Fruit fly (Drosophila melanogaster) whole organism, embryonic: ENCODE results near the gene CG13603.
A peak's percentile ranks its signal among the peaks of the same experiment; 100 is the strongest.

Source experiments
- Aef1 ChIP-seq: fragments of 200-800 bp; sonication (Bioruptor generic); IDR thresholded peaks from 3 replicates; pipeline ENCODE4 v1.3.6; 2022; ENCODE audit warnings: missing biosample characterization, missing genetic modification characterization
- B-H2 ChIP-seq: fragments of 200-800 bp; sonication (Bioruptor generic); optimal IDR thresholded peaks from 2 replicates; lab custom pipeline; 2018; ENCODE audit warnings: missing biosample characterization, mild to moderate bottlenecking, missing genetic modification characterization
- BtbVII ChIP-seq: fragments of 200-800 bp; sonication (Bioruptor generic); optimal IDR thresholded peaks from 3 replicates; lab custom pipeline; 2017; ENCODE audit warnings: missing biosample characterization, mild to moderate bottlenecking, missing genetic modification characterization
- CG11504 ChIP-seq: fragments of 200-800 bp; sonication (Bioruptor generic); optimal IDR thresholded peaks from 3 replicates; lab custom pipeline; 2019; ENCODE audit warnings: missing biosample characterization, mild to moderate bottlenecking, missing genetic modification characterization, moderate library complexity
- CG1233 ChIP-seq: fragments of 200-800 bp; sonication (Bioruptor generic); optimal IDR thresholded peaks from 4 replicates; lab custom pipeline; 2018; ENCODE audit warnings: missing biosample characterization, mild to moderate bottlenecking, missing genetic modification characterization
- CG13296 ChIP-seq: fragments of 200-800 bp; sonication (Bioruptor generic); optimal IDR thresholded peaks from 3 replicates; lab custom pipeline; 2018; ENCODE audit warnings: missing biosample characterization, mild to moderate bottlenecking, missing genetic modification characterization
- CG15269 ChIP-seq: fragments of 200-800 bp; sonication (Bioruptor generic); optimal IDR thresholded peaks from 2 replicates; lab custom pipeline; 2018; ENCODE audit warnings: missing biosample characterization, mild to moderate bottlenecking, missing genetic modification characterization, moderate library complexity
- CG15696 ChIP-seq: fragments of 200-800 bp; sonication (Bioruptor generic); optimal IDR thresholded peaks from 2 replicates; lab custom pipeline; 2019; ENCODE audit warnings: missing biosample characterization, mild to moderate bottlenecking, missing genetic modification characterization, moderate library complexity
- CG18011 ChIP-seq: fragments of 200-800 bp; sonication (Bioruptor generic); optimal IDR thresholded peaks from 2 replicates; lab custom pipeline; 2017; ENCODE audit warnings: missing biosample characterization, missing genetic modification characterization, mild to moderate bottlenecking, moderate library complexity, missing genotype
- CG1832 ChIP-seq: fragments of 200-800 bp; sonication (Bioruptor generic); optimal IDR thresholded peaks from 2 replicates; lab custom pipeline; 2017; ENCODE audit warnings: missing biosample characterization, mild to moderate bottlenecking, missing genetic modification characterization, inconsistent platforms
- CG18476 ChIP-seq: fragments of 200-800 bp; sonication (Bioruptor generic); optimal IDR thresholded peaks from 2 replicates; lab custom pipeline; 2016; ENCODE audit warnings: missing biosample characterization, mild to moderate bottlenecking, missing genetic modification characterization
- CG31441 ChIP-seq: fragments of 200-800 bp; sonication (Bioruptor generic); IDR thresholded peaks from 2 replicates; pipeline ENCODE4 v1.3.6; 2022; ENCODE audit warnings: missing biosample characterization, missing genetic modification characterization
- CG34422 ChIP-seq: fragments of 200-800 bp; sonication (Bioruptor generic); IDR thresholded peaks from 3 replicates; pipeline ENCODE4 v1.3.6; 2022; ENCODE audit warnings: missing biosample characterization, missing genetic modification characterization
- CG3726 ChIP-seq: fragments of 200-800 bp; sonication (Bioruptor generic); IDR thresholded peaks from 3 replicates; pipeline ENCODE4, ENCODE4 v1.3.6; 2022; ENCODE audit warnings: missing biosample characterization, missing genetic modification characterization
- CG4328 ChIP-seq: fragments of 200-800 bp; sonication (Bioruptor generic); optimal IDR thresholded peaks from 3 replicates; lab custom pipeline; 2017; ENCODE audit warnings: missing biosample characterization, missing genetic modification reagents, missing genetic modification characterization
- CG4820 ChIP-seq: fragments of 200-800 bp; sonication (Bioruptor generic); optimal IDR thresholded peaks from 3 replicates; lab custom pipeline; 2016; ENCODE audit warnings: missing biosample characterization, missing genetic modification characterization
- CG5953 ChIP-seq: fragments of 200-800 bp; sonication (Bioruptor generic); IDR thresholded peaks from 2 replicates; pipeline ENCODE4 v1.3.6; 2022; ENCODE audit warnings: missing biosample characterization, missing genetic modification characterization
- CG7357 ChIP-seq: fragments of 200-800 bp; sonication (Bioruptor generic); IDR thresholded peaks from 3 replicates; pipeline ENCODE4 v1.3.6; 2022; ENCODE audit warnings: missing biosample characterization, missing genetic modification characterization
- CG8290 ChIP-seq, 3 experiments: fragments of 200-800 bp; sonication (Bioruptor generic); optimal IDR thresholded peaks; 2 replicates each; lab custom pipeline; 2016 to 2019; ENCODE audit warnings: missing biosample characterization in 3 of 3, missing genetic modification characterization in 3 of 3, mild to moderate bottlenecking in 2 of 3, moderate library complexity in 1 of 3
- CG8924 ChIP-seq: fragments of 200-800 bp; optimal IDR thresholded peaks from 3 replicates; lab custom pipeline; 2019; ENCODE audit warnings: missing biosample characterization, mild to moderate bottlenecking, missing genetic modification characterization, moderate library complexity
- Dip2 ChIP-seq: fragments of 200-800 bp; sonication (Bioruptor generic); IDR thresholded peaks from 2 replicates; pipeline ENCODE4 v1.3.6; 2022; ENCODE audit warnings: missing biosample characterization, missing genetic modification characterization
- Ets65A ChIP-seq: fragments of 200-800 bp; sonication (Bioruptor generic); peaks from one replicate; lab custom pipeline; 2016; ENCODE audit warnings: missing biosample characterization, missing genetic modification characterization
- Fer3 ChIP-seq: fragments of 200-800 bp; sonication (Bioruptor generic); optimal IDR thresholded peaks from 2 replicates; lab custom pipeline; 2018; ENCODE audit warnings: missing biosample characterization, mild to moderate bottlenecking, missing genetic modification characterization, moderate library complexity
- H15 ChIP-seq: fragments of 200-800 bp; sonication (Bioruptor generic); IDR thresholded peaks from 3 replicates; pipeline ENCODE4 v1.3.6; 2022; ENCODE audit warnings: missing biosample characterization, missing genetic modification characterization
- H2.0 ChIP-seq: fragments of 200-800 bp; sonication (Bioruptor generic); IDR thresholded peaks from 2 replicates; pipeline ENCODE4 v1.3.6; 2022; ENCODE audit warnings: missing biosample characterization, missing genetic modification characterization
- Neu2 ChIP-seq: fragments of 200-800 bp; sonication (Bioruptor generic); optimal IDR thresholded peaks from 3 replicates; lab custom pipeline; 2016; ENCODE audit warnings: missing biosample characterization, missing genetic modification characterization, borderline replicate concordance
- Nf-YB ChIP-seq: fragments of 200-800 bp; sonication (Bioruptor generic); optimal IDR thresholded peaks from 3 replicates; lab custom pipeline; 2019; ENCODE audit warnings: missing biosample characterization, mild to moderate bottlenecking, missing genetic modification characterization, moderate library complexity
- Opbp ChIP-seq: fragments of 200-800 bp; sonication (Bioruptor generic); IDR thresholded peaks from 3 replicates; pipeline ENCODE4 v1.3.6; 2022; ENCODE audit warnings: missing biosample characterization, missing genetic modification characterization; ENCODE audit not compliant: partially characterized antibody
- Poxn ChIP-seq: fragments of 200-800 bp; sonication (Bioruptor generic); IDR thresholded peaks from 2 replicates; pipeline ENCODE4 v1.3.6; 2022; ENCODE audit warnings: missing biosample characterization, missing genetic modification characterization
- Taf1 ChIP-seq: fragments of 200-800 bp; sonication (Bioruptor generic); IDR thresholded peaks from 2 replicates; pipeline ENCODE4 v1.3.6; 2022; ENCODE audit warnings: missing biosample characterization, missing genetic modification characterization
- Xbp1 ChIP-seq: fragments of 200-800 bp; sonication (Bioruptor generic); optimal IDR thresholded peaks from 3 replicates; lab custom pipeline; 2016; ENCODE audit warnings: missing biosample characterization, mild to moderate bottlenecking, missing genetic modification characterization
- bcd ChIP-seq: fragments of 200-800 bp; sonication (Bioruptor generic); optimal IDR thresholded peaks from 2 replicates; lab custom pipeline; 2017; ENCODE audit warnings: missing biosample characterization, mild to moderate bottlenecking, missing genetic modification characterization
- dmrt99B ChIP-seq: fragments of 200-800 bp; sonication (Bioruptor generic); optimal IDR thresholded peaks from 2 replicates; lab custom pipeline; 2018; ENCODE audit warnings: missing biosample characterization, mild to moderate bottlenecking, missing genetic modification characterization, moderate library complexity
- emc ChIP-seq: fragments of 200-800 bp; sonication (Bioruptor generic); optimal IDR thresholded peaks from 2 replicates; lab custom pipeline; 2016; ENCODE audit warnings: missing biosample characterization, missing genetic modification characterization
- fd102C ChIP-seq: fragments of 200-800 bp; sonication (Bioruptor generic); optimal IDR thresholded peaks from 2 replicates; lab custom pipeline; 2018; ENCODE audit warnings: missing biosample characterization, mild to moderate bottlenecking, missing genetic modification characterization, moderate library complexity
- fd96Cb ChIP-seq: fragments of 200-800 bp; sonication (Bioruptor generic); optimal IDR thresholded peaks from 2 replicates; lab custom pipeline; 2018; ENCODE audit warnings: missing biosample characterization, mild to moderate bottlenecking, missing genetic modification characterization, moderate library complexity
- ftz-f1 ChIP-seq: fragments of 200-800 bp; sonication (Bioruptor generic); optimal IDR thresholded peaks from 2 replicates; lab custom pipeline; 2016; ENCODE audit warnings: missing biosample characterization, missing genetic modification characterization
- hb ChIP-seq: fragments of 200-800 bp; sonication (Bioruptor generic); IDR thresholded peaks from 3 replicates; pipeline ENCODE4 v1.3.6; 2022; ENCODE audit warnings: missing biosample characterization, missing genetic modification characterization; ENCODE audit not compliant: partially characterized antibody
- her ChIP-seq: fragments of 200-800 bp; sonication (Bioruptor generic); optimal IDR thresholded peaks from 2 replicates; lab custom pipeline; 2016; ENCODE audit warnings: missing biosample characterization, missing genetic modification characterization
- lola ChIP-seq, 3 experiments: fragments of >200 bp in 2 of 3; fragments of 200-800 bp in 1 of 3; sonication (Bioruptor generic) in 1 of 3; optimal IDR thresholded peaks; 2 replicates each; lab custom pipeline; 2017 to 2019; ENCODE audit warnings: missing biosample characterization in 3 of 3, missing genetic modification characterization in 3 of 3, mild to moderate bottlenecking in 1 of 3, moderate library complexity in 1 of 3
- lov ChIP-seq, 2 experiments: fragments of 200-800 bp in 1 of 2; fragments of >200 bp in 1 of 2; sonication (Bioruptor generic) in 1 of 2; IDR thresholded peaks in 1 of 2; optimal IDR thresholded peaks in 1 of 2; 2 replicates in 1 of 2; 3 replicates in 1 of 2; pipeline versions ENCODE4 v1.3.6 to Lab custom; 2017 to 2022; ENCODE audit warnings: missing biosample characterization in 1 of 2, missing genetic modification characterization in 1 of 2
- mirr ChIP-seq: fragments of 200-800 bp; sonication (Bioruptor generic); optimal IDR thresholded peaks from 3 replicates; lab custom pipeline; 2018; ENCODE audit warnings: missing biosample characterization, mild to moderate bottlenecking, missing genetic modification characterization
- nerfin-1 ChIP-seq: fragments of 200-800 bp; sonication (Bioruptor generic); optimal IDR thresholded peaks from 3 replicates; lab custom pipeline; 2019; ENCODE audit warnings: missing biosample characterization, mild to moderate bottlenecking, missing genetic modification characterization, moderate library complexity
- sens ChIP-seq: fragments of 200-800 bp; sonication (Bioruptor generic); peaks from one replicate; lab custom pipeline; 2016; ENCODE audit warnings: missing biosample characterization, missing genetic modification characterization
- slbo ChIP-seq: fragments of 200-800 bp; sonication (Bioruptor generic); IDR thresholded peaks from 2 replicates; pipeline ENCODE4 v1.3.6; 2022; ENCODE audit warnings: missing biosample characterization, missing genetic modification characterization
- so ChIP-seq: fragments of 200-800 bp; sonication (Bioruptor generic); IDR thresholded peaks from 3 replicates; pipeline ENCODE4 v1.3.6; 2022; ENCODE audit warnings: missing biosample characterization, missing genetic modification characterization
- trh ChIP-seq: fragments of 200-800 bp; sonication (Bioruptor generic); optimal IDR thresholded peaks from 2 replicates; lab custom pipeline; 2016; ENCODE audit warnings: missing biosample characterization, missing genetic modification characterization
- unc-4 ChIP-seq: fragments of 200-800 bp; sonication (Bioruptor generic); IDR thresholded peaks from 2 replicates; pipeline ENCODE4 v1.3.6; 2022; ENCODE audit warnings: missing biosample characterization, missing genetic modification characterization; ENCODE audit not compliant: partially characterized antibody
- yki ChIP-seq: fragments of >200 bp; optimal IDR thresholded peaks from 3 replicates; lab custom pipeline; 2018

The CG13603 gene

dm6 chr3R:24007775-24008506, 21.6 kb upstream of the CG13603 start (continued):
- TF ChIP-seq hb (GFP tag; lab: Robert Waterston, UW) (no peak), Opbp (GFP tag; lab: Robert Waterston, UW) (no peak), Fer3 (no peak), CG8290 (GFP tag; optimal IDR thresholded peaks at IDR 0.05; lab: Kevin White, UChicago) (no peak), CG8290 (tag; optimal IDR thresholded peaks at IDR 0.05; lab: Kevin White, UChicago) (no peak), CG1832 (no peak), unc-4 (GFP tag; lab: Robert Waterston, UW) (no peak), Ets65A (peak; percentile 71), B-H2 (no peak), so (GFP tag; lab: Robert Waterston, UW) (0 out of 3 replicates have a peak, but pooled peaks have one; percentile 42), Taf1 (GFP tag; lab: Robert Waterston, UW) (no peak), CG1233 (GFP tag; lab: Kevin White, UChicago) (no peak), Nf-YB (GFP tag; lab: Kevin White, UChicago) (no peak), trh (GFP tag; lab: Kevin White, UChicago) (no peak), mirr (peak; percentile 39), Neu2 (GFP tag; lab: Kevin White, UChicago) (no peak), yki (lab: Kevin White, UChicago) (no peak), Xbp1 (GFP tag; lab: Kevin White, UChicago) (peak; percentile 16), CG18476 (GFP tag; lab: Kevin White, UChicago) (no peak), CG13296 (GFP tag; lab: Kevin White, UChicago) (no peak), CG31441 (GFP tag; lab: Robert Waterston, UW) (0 out of 2 replicates have a peak, but pooled peaks have one; percentile 27), her (GFP tag; lab: Kevin White, UChicago) (no peak), fd96Cb (tag; lab: Kevin White, UChicago) (no peak), Poxn (GFP tag; lab: Robert Waterston, UW) (no peak), CG5953 (no peak), lov (optimal IDR thresholded peaks at IDR 0.05; lab: Kevin White, UChicago) (no peak), lov (GFP tag; IDR thresholded peaks at IDR 0.05; lab: Robert Waterston, UW) (no peak), CG4820 (GFP tag; lab: Kevin White, UChicago) (no peak), CG11504 (tag; lab: Kevin White, UChicago) (peak; percentile 52), BtbVII (GFP tag; lab: Kevin White, UChicago) (no peak), CG15269 (tag; lab: Kevin White, UChicago) (no peak), CG8924 (tag; lab: Kevin White, UChicago) (peak; percentile 33), dmrt99B (tag; lab: Kevin White, UChicago) (peak; percentile 61), slbo (GFP tag; lab: Robert Waterston, UW) (no peak), bcd (GFP tag; lab: Kevin White, UChicago) (peak; percentile 26), CG15696 (tag; lab: Kevin White, UChicago) (no peak), lola (GFP tag; optimal IDR thresholded peaks at IDR 0.05; lab: Kevin White, UChicago) (peak in 1 of 3 experiments; percentile 22), H15 (GFP tag; lab: Robert Waterston, UW) (no peak), emc (no peak), CG7357 (GFP tag; lab: Robert Waterston, UW) (no peak), nerfin-1 (tag; lab: Kevin White, UChicago) (no peak), CG3726 (GFP tag; lab: Robert Waterston, UW) (no peak), CG34422 (GFP tag; lab: Robert Waterston, UW) (peak; percentile 40; the same call in 1 of the 3 replicates), Aef1 (GFP tag; lab: Robert Waterston, UW) (no peak), fd102C (GFP tag; lab: Kevin White, UChicago) (no peak), H2.0 (GFP tag; lab: Robert Waterston, UW) (no peak), Dip2 (no peak), sens (GFP tag; lab: Kevin White, UChicago) (peak; percentile 86), CG18011 (GFP tag; lab: Kevin White, UChicago) (no peak), ftz-f1 (GFP tag; lab: Kevin White, UChicago) (no peak), CG4328 (GFP tag; lab: Kevin White, UChicago) (no peak)
